Worm (Caenorhabditis elegans) whole organism, late embryonic: ENCODE results near the gene C44E12.1.

Source experiments
- C08G9.2 ChIP-seq: sonication (generic microtip); optimal IDR thresholded peaks from 2 replicates; lab custom pipeline; 2016; ENCODE audit warnings: mild to moderate bottlenecking, missing genetic modification characterization, moderate library complexity, missing compliant biosample characterization
- C38D4.7 ChIP-seq: fragments of 200-800 bp; sonication (Bioruptor generic); optimal IDR thresholded peaks from 2 replicates; lab custom pipeline; 2018; ENCODE audit warnings: mild to moderate bottlenecking, missing genetic modification characterization, moderate library complexity, missing compliant biosample characterization
- K02D7.2 ChIP-seq: sonication (generic microtip); optimal IDR thresholded peaks from 2 replicates; lab custom pipeline; 2017; ENCODE audit warnings: mild to moderate bottlenecking, missing genetic modification characterization, missing compliant biosample characterization
- K09A11.1 ChIP-seq: sonication (generic microtip); optimal IDR thresholded peaks from 2 replicates; lab custom pipeline; 2017; ENCODE audit warnings: antibody characterized with exemption, mild to moderate bottlenecking, missing genetic modification characterization, missing compliant biosample characterization; ENCODE audit not compliant: insufficient read depth
- T23F11.4 ChIP-seq: fragments of 200-800 bp; sonication (Bioruptor generic); optimal IDR thresholded peaks from 2 replicates; lab custom pipeline; 2018; ENCODE audit warnings: mild to moderate bottlenecking, missing genetic modification characterization, missing compliant biosample characterization
- ama-1 ChIP-seq: fragments of 150-350 bp; optimal IDR thresholded peaks from 2 replicates; lab custom pipeline; 2014
- ceh-18 ChIP-seq: sonication (generic microtip); optimal IDR thresholded peaks from 2 replicates; lab custom pipeline; 2016; ENCODE audit warnings: missing genetic modification characterization, missing compliant biosample characterization
- ceh-19 ChIP-seq: fragments of 200-800 bp; sonication (Bioruptor generic); optimal IDR thresholded peaks from 2 replicates; lab custom pipeline; 2018; ENCODE audit warnings: mild to moderate bottlenecking, missing genetic modification characterization, missing compliant biosample characterization
- ceh-22 ChIP-seq: sonication (generic microtip); optimal IDR thresholded peaks from 2 replicates; lab custom pipeline; 2017; ENCODE audit warnings: missing biosample characterization, missing genetic modification characterization
- ceh-24 ChIP-seq: sonication (generic microtip); optimal IDR thresholded peaks from 2 replicates; lab custom pipeline; 2016; ENCODE audit warnings: mild to moderate bottlenecking, missing genetic modification characterization, missing compliant biosample characterization
- ceh-31 ChIP-seq: sonication (generic microtip); optimal IDR thresholded peaks from 2 replicates; lab custom pipeline; 2016; ENCODE audit warnings: missing genetic modification characterization, missing compliant biosample characterization
- ceh-34 ChIP-seq: sonication (generic microtip); optimal IDR thresholded peaks from 2 replicates; lab custom pipeline; 2016; ENCODE audit warnings: mild to moderate bottlenecking, missing genetic modification characterization, missing compliant biosample characterization
- ceh-45 ChIP-seq: fragments of 200-800 bp; sonication (Bioruptor generic); IDR thresholded peaks from 2 replicates; pipeline ENCODE4 v1.3.6; 2022; ENCODE audit warnings: missing genetic modification reagents, missing genetic modification characterization, missing compliant biosample characterization
- ceh-48 ChIP-seq: sonication (generic microtip); optimal IDR thresholded peaks from 2 replicates; lab custom pipeline; 2016; ENCODE audit warnings: missing genetic modification characterization, inconsistent platforms, missing compliant biosample characterization
- ceh-6 ChIP-seq: fragments of 200-800 bp; sonication (Bioruptor generic); optimal IDR thresholded peaks from 2 replicates; lab custom pipeline; 2018; ENCODE audit warnings: mild to moderate bottlenecking, missing genetic modification characterization, missing compliant biosample characterization
- ceh-9 ChIP-seq: sonication (generic microtip); optimal IDR thresholded peaks from 2 replicates; lab custom pipeline; 2016; ENCODE audit warnings: mild to moderate bottlenecking, missing genetic modification characterization, inconsistent platforms, missing compliant biosample characterization
- dmd-4 ChIP-seq: sonication (generic microtip); optimal IDR thresholded peaks from 2 replicates; lab custom pipeline; 2016; ENCODE audit warnings: borderline replicate concordance, missing genetic modification characterization, missing compliant biosample characterization
- dve-1 ChIP-seq: sonication (generic microtip); optimal IDR thresholded peaks from 2 replicates; lab custom pipeline; 2017; ENCODE audit warnings: antibody characterized with exemption, mild to moderate bottlenecking, missing genetic modification characterization, missing compliant biosample characterization
- elt-2 ChIP-seq: sonication (generic microtip); optimal IDR thresholded peaks from 2 replicates; lab custom pipeline; 2016; ENCODE audit warnings: missing genetic modification reagents, missing genetic modification characterization, missing compliant biosample characterization
- eyg-1 ChIP-seq: sonication (generic microtip); optimal IDR thresholded peaks from 2 replicates; lab custom pipeline; 2016; ENCODE audit warnings: missing genotype, missing genetic modification characterization, missing compliant biosample characterization
- fax-1 ChIP-seq: sonication (generic microtip); optimal IDR thresholded peaks from 2 replicates; lab custom pipeline; 2016; ENCODE audit warnings: missing genotype, missing genetic modification characterization, missing compliant biosample characterization
- fkh-6 ChIP-seq: sonication (generic microtip); optimal IDR thresholded peaks from 2 replicates; lab custom pipeline; 2016; ENCODE audit warnings: missing genetic modification characterization, missing compliant biosample characterization
- gmeb-2 ChIP-seq: sonication (generic microtip); optimal IDR thresholded peaks from 2 replicates; lab custom pipeline; 2016; ENCODE audit warnings: missing genetic modification characterization, inconsistent platforms, missing compliant biosample characterization
- hlh-13 ChIP-seq: fragments of 200-800 bp; sonication (Bioruptor generic); optimal IDR thresholded peaks from 2 replicates; lab custom pipeline; 2018; ENCODE audit warnings: mild to moderate bottlenecking, missing genetic modification characterization, missing compliant biosample characterization
- hlh-6 ChIP-seq: sonication (generic microtip); optimal IDR thresholded peaks from 2 replicates; lab custom pipeline; 2016; ENCODE audit warnings: missing genotype, missing genetic modification characterization, missing compliant biosample characterization
- madf-2 ChIP-seq: sonication (generic microtip); optimal IDR thresholded peaks from 2 replicates; lab custom pipeline; 2017; ENCODE audit warnings: missing genetic modification characterization, missing compliant biosample characterization
- mec-3 ChIP-seq: sonication (generic microtip); optimal IDR thresholded peaks from 2 replicates; lab custom pipeline; 2016; ENCODE audit warnings: borderline replicate concordance, missing genetic modification characterization, missing compliant biosample characterization
- nfya-1 ChIP-seq: sonication (generic microtip); optimal IDR thresholded peaks from 2 replicates; lab custom pipeline; 2017; ENCODE audit warnings: missing genetic modification characterization, mild to moderate bottlenecking, missing compliant biosample characterization, antibody characterized with exemption, moderate library complexity
- nhr-11 ChIP-seq: fragments of 150-350 bp; optimal IDR thresholded peaks from 2 replicates; lab custom pipeline; 2014; ENCODE audit warnings: missing biosample characterization, missing genetic modification characterization
- odd-2 ChIP-seq: sonication (generic microtip); optimal IDR thresholded peaks from 2 replicates; lab custom pipeline; 2017; ENCODE audit warnings: antibody characterized with exemption, mild to moderate bottlenecking, missing genetic modification characterization, missing compliant biosample characterization
- pag-3 ChIP-seq: sonication (generic microtip); optimal IDR thresholded peaks from 2 replicates; lab custom pipeline; 2016; ENCODE audit warnings: missing compliant biosample characterization, missing genetic modification characterization, borderline replicate concordance
- pqm-1 ChIP-seq: sonication (generic microtip); optimal IDR thresholded peaks from 2 replicates; lab custom pipeline; 2016; ENCODE audit warnings: missing genetic modification characterization, missing compliant biosample characterization
- pros-1 ChIP-seq: fragments of 150-350 bp; optimal IDR thresholded peaks from 2 replicates; lab custom pipeline; 2014; ENCODE audit warnings: missing biosample characterization, missing genetic modification reagents, missing genetic modification characterization
- ref-2 ChIP-seq: sonication (generic microtip); optimal IDR thresholded peaks from 2 replicates; lab custom pipeline; 2016; ENCODE audit warnings: missing genetic modification characterization, missing compliant biosample characterization
- sdc-2 ChIP-seq: sonication (generic microtip); optimal IDR thresholded peaks from 2 replicates; lab custom pipeline; 2016; ENCODE audit warnings: missing genotype, missing genetic modification characterization, missing compliant biosample characterization
- sox-2 ChIP-seq: fragments of 200-800 bp; sonication (Bioruptor generic); IDR thresholded peaks from 2 replicates; pipeline ENCODE4 v1.3.6; 2022; ENCODE audit warnings: missing genetic modification reagents, missing genetic modification characterization, missing compliant biosample characterization
- sox-4 ChIP-seq: sonication (generic microtip); optimal IDR thresholded peaks from 2 replicates; lab custom pipeline; 2017; ENCODE audit warnings: mild to moderate bottlenecking, missing genetic modification characterization, inconsistent platforms, missing compliant biosample characterization
- syd-9 ChIP-seq: sonication (generic microtip); optimal IDR thresholded peaks from 2 replicates; lab custom pipeline; 2016; ENCODE audit warnings: mild to moderate bottlenecking, missing genetic modification characterization, moderate library complexity, missing compliant biosample characterization
- tbx-2 ChIP-seq: sonication (generic microtip); optimal IDR thresholded peaks from 2 replicates; lab custom pipeline; 2016; ENCODE audit warnings: missing genetic modification characterization, missing compliant biosample characterization
- tbx-7 ChIP-seq: sonication (generic microtip); optimal IDR thresholded peaks from 2 replicates; lab custom pipeline; 2016; ENCODE audit warnings: missing genotype, missing genetic modification characterization, missing compliant biosample characterization
- unc-55 ChIP-seq: sonication (generic microtip); optimal IDR thresholded peaks from 2 replicates; lab custom pipeline; 2017; ENCODE audit warnings: missing biosample characterization, missing genetic modification reagents, missing genetic modification characterization
- ztf-16 ChIP-seq: sonication (generic microtip); optimal IDR thresholded peaks from 2 replicates; lab custom pipeline; 2017; ENCODE audit warnings: missing genetic modification characterization, missing compliant biosample characterization

The C44E12.1 gene

ce11 chrX:7596627-7597026 is at the start of gene C44E12.1:
C44E12.1 (plus strand) TSS chrX:7596927.
- no peak for TF ChIP-seq C08G9.2 (tag; lab: Kevin White, UChicago)
- no peak for TF ChIP-seq nhr-11

ce11 chrX:7547696-7548095 is 49.0 kb upstream of the C44E12.1 start:
- TF ChIP-seq sox-4 (no peak), ceh-19 (GFP tag; lab: Kevin White, UChicago) (no peak)

- no peak for TF ChIP-seq madf-2 (tag; lab: Kevin White, UChicago)
- TF ChIP-seq syd-9 (tag; lab: Kevin White, UChicago), result no peak
- no peak for TF ChIP-seq ceh-31 (tag; lab: Kevin White, UChicago)
- no peak for TF ChIP-seq dmd-4 (tag; lab: Kevin White, UChicago)
- TF ChIP-seq sox-4, result no peak
- no peak for TF ChIP-seq ceh-45 (GFP tag; lab: Robert Waterston, UW)
- TF ChIP-seq T23F11.4 (GFP tag; lab: Kevin White, UChicago), result no peak
- TF ChIP-seq pros-1 (tag; lab: Kevin White, UChicago), result no peak
- TF ChIP-seq nfya-1 (tag; lab: Kevin White, UChicago), result no peak
- no peak for TF ChIP-seq gmeb-2 (tag; lab: Kevin White, UChicago)
These were observed 48.6 kb upstream of the C44E12.1 start, which contains the start of gene F46C8.1 for ce11 chrX:7548158-7548557. F46C8.1 (plus strand) TSS chrX:7548458.

- TF ChIP-seq tbx-7 (no peak), K02D7.2 (tag; lab: Kevin White, UChicago) (no peak), hlh-6 (tag; lab: Kevin White, UChicago) (no peak), ceh-48 (no peak), fkh-6 (tag; lab: Kevin White, UChicago) (no peak), nhr-11 (no peak), C08G9.2 (tag; lab: Kevin White, UChicago) (no peak), ceh-22 (tag; lab: Kevin White, UChicago) (no peak), sdc-2 (no peak), fax-1 (tag; lab: Kevin White, UChicago) (no peak), pqm-1 (no peak), mec-3 (no peak), sox-2 (GFP tag; lab: Robert Waterston, UW) (no peak), hlh-13 (GFP tag; lab: Kevin White, UChicago) (no peak), ceh-9 (tag; lab: Kevin White, UChicago) (no peak), K09A11.1 (tag; lab: Kevin White, UChicago) (no peak), C38D4.7 (GFP tag; lab: Kevin White, UChicago) (no peak), elt-2 (no peak), unc-55 (no peak), ceh-19 (GFP tag; lab: Kevin White, UChicago) (no peak)
These were observed 46.3 kb upstream of the C44E12.1 start for ce11 chrX:7550452-7550851.

ce11 chrX:7553331-7553730 is 43.4 kb upstream of the C44E12.1 start:
- no peak for TF ChIP-seq ceh-34 (tag; lab: Kevin White, UChicago)
- no peak for TF ChIP-seq eyg-1 (tag; lab: Kevin White, UChicago)
- no peak for TF ChIP-seq ztf-16
- no peak for TF ChIP-seq dve-1 (tag; lab: Kevin White, UChicago)
- no peak for TF ChIP-seq pros-1 (tag; lab: Kevin White, UChicago)
- no peak for TF ChIP-seq madf-2 (tag; lab: Kevin White, UChicago)
- no peak for TF ChIP-seq dmd-4 (tag; lab: Kevin White, UChicago)
- TF ChIP-seq ceh-6, result no peak
- no peak for TF ChIP-seq ref-2 (tag; lab: Kevin White, UChicago)
- no peak for TF ChIP-seq ceh-18 (tag; lab: Kevin White, UChicago)
- no peak for TF ChIP-seq ceh-24
- no peak for TF ChIP-seq nfya-1 (tag; lab: Kevin White, UChicago)
- TF ChIP-seq mec-3, result no peak
- no peak for TF ChIP-seq gmeb-2 (tag; lab: Kevin White, UChicago)
- TF ChIP-seq ama-1 (lab: Kevin White, UChicago), result no peak
- no peak for TF ChIP-seq tbx-2 (tag; lab: Kevin White, UChicago)
- TF ChIP-seq C38D4.7 (GFP tag; lab: Kevin White, UChicago), result no peak
- TF ChIP-seq sox-4, result no peak
- no peak for TF ChIP-seq pag-3
- TF ChIP-seq odd-2 (tag; lab: Kevin White, UChicago), result no peak
